Fruit fly (Drosophila melanogaster): ENCODE measurements around the gene eRF3.

Gene eRF3

DNA sequence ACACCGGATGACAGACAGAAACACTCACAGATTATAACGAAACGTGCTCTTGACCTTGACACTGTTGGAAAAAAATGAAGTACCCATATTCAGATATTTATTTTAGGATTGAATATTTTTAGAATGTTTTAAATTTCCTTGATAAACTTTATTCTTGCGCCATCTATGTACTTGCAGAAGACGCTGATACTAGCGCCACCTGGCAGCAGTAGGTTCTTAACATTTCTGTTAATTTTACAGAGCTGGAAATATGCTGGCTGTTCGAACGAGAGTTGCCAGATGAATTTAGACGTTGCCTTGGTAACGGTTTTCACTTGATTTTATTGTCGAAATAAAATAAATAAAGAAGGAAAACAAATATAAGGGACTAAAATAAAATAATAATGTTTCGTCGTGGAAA is 9.7 kb upstream of the eRF3 start, which contains the start of gene Fam92 (continued):
- peak; percentile 41 for TF ChIP-seq unpg (GFP tag; optimal IDR thresholded peaks at IDR 0.05)
- TF ChIP-seq MESR4 (GFP tag; optimal IDR thresholded peaks at IDR 0.05) = no peak
- peak; percentile 41 for TF ChIP-seq sens-2 (GFP tag; IDR thresholded peaks at IDR 0.05)
- TF ChIP-seq CG2678 (tag; optimal IDR thresholded peaks at IDR 0.05) = peak; percentile 49
- no peak for TF ChIP-seq CG30020 (tag; optimal IDR thresholded peaks at IDR 0.05)
- no peak for TF ChIP-seq D (optimal IDR thresholded peaks at IDR 0.05)
- no peak for TF ChIP-seq D (GFP tag; optimal IDR thresholded peaks at IDR 0.05)
- 0 out of 3 replicates have a peak, but pooled peaks have one; percentile 13 for TF ChIP-seq Dbx (GFP tag; IDR thresholded peaks at IDR 0.05)
- TF ChIP-seq yki (optimal IDR thresholded peaks at IDR 0.05) = no peak

DNA sequence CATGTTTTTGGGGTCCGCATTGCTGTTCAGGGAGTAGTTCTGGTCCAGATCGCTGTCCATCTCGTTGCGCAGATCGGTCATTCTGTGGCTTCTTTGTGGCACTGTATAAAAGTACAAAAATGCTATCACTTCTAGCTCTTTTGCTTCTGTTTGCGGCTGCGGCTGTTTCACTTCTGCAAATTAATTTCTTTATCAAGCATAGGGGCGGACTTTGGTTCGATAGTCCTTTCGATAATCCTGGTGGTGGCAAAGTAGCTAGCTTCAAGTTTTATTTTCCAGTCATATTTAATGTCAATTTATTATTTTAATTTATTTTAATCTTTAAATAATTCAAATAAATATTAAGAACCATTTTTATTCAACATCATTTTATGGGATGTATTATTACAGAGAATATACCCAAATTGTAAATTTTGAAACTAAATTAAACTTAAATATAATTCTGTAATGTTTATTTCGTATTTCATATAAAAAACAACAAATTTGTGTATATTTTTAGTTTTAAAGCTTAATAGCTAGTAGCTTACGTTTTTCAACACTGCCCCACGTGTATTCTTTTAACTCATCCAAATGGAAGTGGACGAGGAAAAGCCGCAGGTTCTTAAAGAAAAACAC is 6.7 kb upstream of the eRF3 start, which contains the start of the genes CG5446 and Trm1:
TSS of gene CG5446 (minus strand) at position 223 of the 615 bp plus-strand sequence.
TSS of gene Trm1 (plus strand) at position 542 of the 615 bp plus-strand sequence.
- TF ChIP-seq Chrac-16 (GFP tag; optimal IDR thresholded peaks at IDR 0.05) (peak; percentile 41), Sry-δ (GFP tag; optimal IDR thresholded peaks at IDR 0.05) (peak; percentile 58), Xrp1 (GFP tag; IDR thresholded peaks at IDR 0.05) (peak; percentile 71), CG16813 (GFP tag; IDR thresholded peaks at IDR 0.05; ENCODE audit: partially characterized antibody) (no peak), CG13296 (GFP tag; optimal IDR thresholded peaks at IDR 0.05) (peak; percentile 74), Scr (GFP tag; IDR thresholded peaks at IDR 0.05; ENCODE audit: partially characterized antibody) (peak; percentile 24; the same call in 1 of the 2 replicates), dmrt11E (tag; optimal IDR thresholded peaks at IDR 0.05) (peak; percentile 76), Abd-B (GFP tag; optimal IDR thresholded peaks at IDR 0.05) (peak; percentile 44), Mes4 (GFP tag; optimal IDR thresholded peaks at IDR 0.05) (no peak), sob (GFP tag; IDR thresholded peaks at IDR 0.05) (peak; percentile 73), gsb-n (tag; optimal IDR thresholded peaks at IDR 0.05) (peak; percentile 81), fd96Cb (tag; optimal IDR thresholded peaks at IDR 0.05) (peak; percentile 65), CG13123 (GFP tag; optimal IDR thresholded peaks at IDR 0.05) (peak; percentile 37), onecut (GFP tag; IDR thresholded peaks at IDR 0.05) (no peak), chinmo (GFP tag; IDR thresholded peaks at IDR 0.05; ENCODE audit: partially characterized antibody) (no peak), ci (GFP tag; IDR thresholded peaks at IDR 0.05) (0 out of 3 replicates have a peak, but pooled peaks have one; percentile 21), CkIIα-i1 (GFP tag; IDR thresholded peaks at IDR 0.05) (no peak), lola (GFP tag; optimal IDR thresholded peaks at IDR 0.05) (peak in 1 of 3 experiments; percentile 83), CG43689 (GFP tag; IDR thresholded peaks at IDR 0.05) (no peak), hth (optimal IDR thresholded peaks at IDR 0.05) (no peak), CG17359 (tag; optimal IDR thresholded peaks at IDR 0.05) (peak; percentile 69), CG7963 (GFP tag; IDR thresholded peaks at IDR 0.05; ENCODE audit: partially characterized antibody) (no peak), prd (optimal IDR thresholded peaks at IDR 0.05) (no peak), prd (GFP tag; IDR thresholded peaks at IDR 0.05) (peak; percentile 51; the same call in 1 of the 3 replicates), mirr (GFP tag; optimal IDR thresholded peaks at IDR 0.05) (no peak), Dek (tag; optimal IDR thresholded peaks at IDR 0.05) (peak; percentile 74), CG18764 (GFP tag; optimal IDR thresholded peaks at IDR 0.05) (peak; percentile 37), CG15601 (tag; optimal IDR thresholded peaks at IDR 0.05) (peak; percentile 81), CG17829 (tag; optimal IDR thresholded peaks at IDR 0.05) (peak; percentile 88), CG7556 (GFP tag; optimal IDR thresholded peaks at IDR 0.05) (peak; percentile 85), rib (GFP tag; IDR thresholded peaks at IDR 0.05) (no peak), B-H1 (GFP tag; IDR thresholded peaks at IDR 0.05) (no peak), toy (GFP tag; IDR thresholded peaks at IDR 0.05) (no peak), CG4617 (GFP tag; optimal IDR thresholded peaks at IDR 0.05; ENCODE audit: borderline replicate concordance) (peak; percentile 14), CG17361 (GFP tag; IDR thresholded peaks at IDR 0.05) (peak; percentile 91), eve (GFP tag; optimal IDR thresholded peaks at IDR 0.05) (no peak), crp (GFP tag; optimal IDR thresholded peaks at IDR 0.05) (no peak), CG10267 (tag; optimal IDR thresholded peaks at IDR 0.05) (peak; percentile 94), ranshi (GFP tag; IDR thresholded peaks at IDR 0.05) (peak; percentile 69; the same call in 1 of the 2 replicates), CG6254 (GFP tag; optimal IDR thresholded peaks at IDR 0.05) (peak; percentile 39)

Measured in whole organism, embryonic.